Worm (Caenorhabditis elegans) whole organism, L4 larva: ENCODE data around the gene W07A12.8.
A peak's percentile ranks its signal among the peaks of the same experiment; 100 is the strongest.

Experiments
- D1046.2 ChIP-seq: fragments of 200-800 bp; sonication (Bioruptor generic); IDR thresholded peaks from 2 replicates; pipeline ENCODE4 v1.3.6; 2022; ENCODE audit warnings: missing genetic modification characterization, missing compliant biosample characterization
- F44E2.7 ChIP-seq: fragments of 200-800 bp; sonication (Bioruptor generic); IDR thresholded peaks from 2 replicates; pipeline ENCODE4 v2.1.2; 2022; ENCODE audit warnings: missing genetic modification characterization, missing compliant biosample characterization
- Y105C5A.15 ChIP-seq: fragments of 200-800 bp; sonication (Bioruptor generic); IDR thresholded peaks from 2 replicates; pipeline ENCODE4 v1.3.6; 2022; ENCODE audit warnings: missing genetic modification characterization, missing compliant biosample characterization
- Y5F2A.4 ChIP-seq: fragments of 200-800 bp; sonication (Bioruptor generic); optimal IDR thresholded peaks from 2 replicates; lab custom pipeline; 2018; ENCODE audit warnings: mild to moderate bottlenecking, missing genetic modification characterization, missing compliant biosample characterization
- ZK546.5 ChIP-seq, 2 experiments: sonication (generic microtip); optimal IDR thresholded peaks; 2 replicates each; lab custom pipeline; 2017; ENCODE audit warnings: missing biosample characterization in 2 of 2, missing genetic modification characterization in 2 of 2
- aha-1 ChIP-seq: fragments of 150-350 bp; peaks from one replicate; lab custom pipeline; 2014; ENCODE audit warnings: missing biosample characterization, missing genetic modification characterization
- ama-1 ChIP-seq: fragments of 150-350 bp; optimal IDR thresholded peaks from 2 replicates; lab custom pipeline; 2014; ENCODE audit warnings: inconsistent platforms, mixed read lengths
- ceh-82 ChIP-seq: sonication (generic microtip); optimal IDR thresholded peaks from 2 replicates; lab custom pipeline; 2017; ENCODE audit warnings: missing biosample characterization, missing genetic modification characterization
- ces-1 ChIP-seq: fragments of 150-350 bp; sonication (generic microtip); optimal IDR thresholded peaks from 4 replicates; lab custom pipeline; 2014; ENCODE audit warnings: missing biosample characterization, missing genetic modification reagents, missing genetic modification characterization
- dmd-8 ChIP-seq: fragments of 200-800 bp; sonication (Bioruptor generic); IDR thresholded peaks from 2 replicates; pipeline ENCODE4 v1.3.6; 2022; ENCODE audit warnings: missing genetic modification characterization, missing compliant biosample characterization
- dpl-1 ChIP-seq: fragments of 150-350 bp; optimal IDR thresholded peaks from 2 replicates; lab custom pipeline; 2014; ENCODE audit warnings: missing biosample characterization, missing genetic modification reagents, missing genetic modification characterization
- fos-1 ChIP-seq: fragments of 150-350 bp; optimal IDR thresholded peaks from 2 replicates; lab custom pipeline; 2014; ENCODE audit warnings: missing biosample characterization, missing genetic modification characterization
- hlh-11 ChIP-seq: fragments of 200-800 bp; sonication (Bioruptor generic); optimal IDR thresholded peaks from 2 replicates; lab custom pipeline; 2018; ENCODE audit warnings: mild to moderate bottlenecking, missing genetic modification characterization, missing compliant biosample characterization
- jun-1 ChIP-seq: fragments of 150-350 bp; optimal IDR thresholded peaks from 2 replicates; lab custom pipeline; 2014; ENCODE audit warnings: missing biosample characterization, missing genetic modification reagents, missing genetic modification characterization
- lin-1 ChIP-seq: fragments of 200-800 bp; sonication (Bioruptor generic); IDR thresholded peaks from 2 replicates; pipeline ENCODE4 v1.3.6; 2022; ENCODE audit warnings: missing genetic modification reagents, missing genetic modification characterization, missing compliant biosample characterization
- lin-13 ChIP-seq: fragments of 150-350 bp; optimal IDR thresholded peaks from 2 replicates; lab custom pipeline; 2014; ENCODE audit warnings: missing biosample characterization, missing genetic modification reagents, missing genetic modification characterization
- lin-38 ChIP-seq: fragments of 200-800 bp; sonication (Bioruptor generic); IDR thresholded peaks from 2 replicates; pipeline ENCODE4 v1.3.6; 2022; ENCODE audit warnings: missing genetic modification reagents, missing genetic modification characterization, missing compliant biosample characterization
- mep-1 ChIP-seq: fragments of 150-350 bp; sonication (generic microtip); optimal IDR thresholded peaks from 3 replicates; lab custom pipeline; 2014; ENCODE audit warnings: missing biosample characterization, missing genetic modification characterization
- nhr-102 ChIP-seq: sonication (generic microtip); optimal IDR thresholded peaks from 2 replicates; lab custom pipeline; 2016; ENCODE audit warnings: mild to moderate bottlenecking, missing genetic modification characterization, moderate library complexity, missing compliant biosample characterization
- nhr-11 ChIP-seq: fragments of 150-350 bp; optimal IDR thresholded peaks from 2 replicates; lab custom pipeline; 2014; ENCODE audit warnings: missing biosample characterization, missing genetic modification characterization
- nhr-25 ChIP-seq: sonication (generic microtip); optimal IDR thresholded peaks from 2 replicates; lab custom pipeline; 2017; ENCODE audit warnings: missing genetic modification characterization, mild to moderate bottlenecking, missing compliant biosample characterization, antibody characterized with exemption, moderate library complexity, borderline replicate concordance; ENCODE audit not compliant: insufficient read depth
- nhr-28 ChIP-seq: fragments of 150-350 bp; optimal IDR thresholded peaks from 2 replicates; lab custom pipeline; 2014; ENCODE audit warnings: missing biosample characterization, missing genetic modification characterization
- nhr-41 ChIP-seq: fragments of 200-800 bp; sonication (Bioruptor generic); IDR thresholded peaks from 2 replicates; pipeline ENCODE4 v1.3.6; 2022; ENCODE audit warnings: missing genetic modification reagents, missing genetic modification characterization, missing compliant biosample characterization
- nhr-48 ChIP-seq: sonication (generic microtip); optimal IDR thresholded peaks from 2 replicates; lab custom pipeline; 2016; ENCODE audit warnings: mild to moderate bottlenecking, missing genetic modification characterization, missing compliant biosample characterization
- nhr-77 ChIP-seq: fragments of 150-350 bp; optimal IDR thresholded peaks from 2 replicates; lab custom pipeline; 2014; ENCODE audit warnings: missing biosample characterization, missing genetic modification characterization
- php-3 ChIP-seq: fragments of 200-800 bp; sonication (Bioruptor generic); IDR thresholded peaks from 2 replicates; pipeline ENCODE4 v1.3.6; 2022; ENCODE audit warnings: missing genetic modification reagents, missing genetic modification characterization, missing compliant biosample characterization
- sdz-12 ChIP-seq: fragments of 200-800 bp; sonication (Bioruptor generic); optimal IDR thresholded peaks from 2 replicates; lab custom pipeline; 2018; ENCODE audit warnings: mild to moderate bottlenecking, missing genetic modification characterization, missing compliant biosample characterization
- skn-1 ChIP-seq: fragments of 150-350 bp; optimal IDR thresholded peaks from 2 replicates; lab custom pipeline; 2014; ENCODE audit warnings: missing biosample characterization, missing genetic modification characterization
- snpc-1.2 ChIP-seq: fragments of 200-800 bp; sonication (Bioruptor generic); IDR thresholded peaks from 2 replicates; pipeline ENCODE4 v1.3.6; 2022; ENCODE audit warnings: missing genetic modification reagents, missing genetic modification characterization, missing compliant biosample characterization
- unc-62 ChIP-seq, 3 experiments: fragments of 150-350 bp in 1 of 3; sonication (generic microtip); optimal IDR thresholded peaks in 2 of 3; peaks in 1 of 3; 1 replicate in 1 of 3; 2 replicates in 2 of 3; lab custom pipeline; 2014 to 2017; ENCODE audit warnings: missing biosample characterization in 3 of 3, missing genetic modification characterization in 3 of 3, missing genetic modification reagents in 3 of 3, missing genotype in 1 of 3
- vab-7 ChIP-seq: fragments of 200-800 bp; sonication (Bioruptor generic); IDR thresholded peaks from 2 replicates; pipeline ENCODE4 v1.3.6; 2022; ENCODE audit warnings: missing genetic modification reagents, missing genetic modification characterization, missing compliant biosample characterization
- zfp-2 ChIP-seq: sonication (generic microtip); optimal IDR thresholded peaks from 2 replicates; lab custom pipeline; 2016; ENCODE audit warnings: mild to moderate bottlenecking, missing genetic modification characterization, missing compliant biosample characterization
- zip-11 ChIP-seq: fragments of 200-800 bp; sonication (Bioruptor generic); IDR thresholded peaks from 2 replicates; pipeline ENCODE4 v1.3.6; 2022; ENCODE audit warnings: missing genetic modification characterization, missing compliant biosample characterization
- ztf-11 ChIP-seq: fragments of 150-350 bp; optimal IDR thresholded peaks from 2 replicates; lab custom pipeline; 2014; ENCODE audit warnings: missing biosample characterization, missing genetic modification characterization

W07A12.8 gene

ce11 chrII:9176523-9176922 is 10.9 kb upstream of the W07A12.8 start:
- TF ChIP-seq unc-62 (GFP tag; optimal IDR thresholded peaks at IDR 0.05 in 1 of 2; lab: Kevin White, UChicago): peak in 1 of 2 experiments; percentile 88
- no peak for TF ChIP-seq unc-62 (tag; optimal IDR thresholded peaks at IDR 0.05; lab: Kevin White, UChicago)
- no peak for TF ChIP-seq Y5F2A.4 (GFP tag; lab: Kevin White, UChicago)
- no peak for TF ChIP-seq jun-1 (tag; lab: Kevin White, UChicago)
- no peak for TF ChIP-seq dpl-1
- TF ChIP-seq lin-38 (GFP tag; lab: Robert Waterston, UW): no peak

ce11 chrII:9173471-9173870 is 7.9 kb upstream of the W07A12.8 start:
- TF ChIP-seq hlh-11 (tag; lab: Kevin White, UChicago) (no peak), unc-62 (GFP tag; optimal IDR thresholded peaks at IDR 0.05 in 1 of 2; lab: Kevin White, UChicago) (peak in 1 of 2 experiments; percentile 94), unc-62 (tag; optimal IDR thresholded peaks at IDR 0.05; lab: Kevin White, UChicago) (no peak)

DNA sequence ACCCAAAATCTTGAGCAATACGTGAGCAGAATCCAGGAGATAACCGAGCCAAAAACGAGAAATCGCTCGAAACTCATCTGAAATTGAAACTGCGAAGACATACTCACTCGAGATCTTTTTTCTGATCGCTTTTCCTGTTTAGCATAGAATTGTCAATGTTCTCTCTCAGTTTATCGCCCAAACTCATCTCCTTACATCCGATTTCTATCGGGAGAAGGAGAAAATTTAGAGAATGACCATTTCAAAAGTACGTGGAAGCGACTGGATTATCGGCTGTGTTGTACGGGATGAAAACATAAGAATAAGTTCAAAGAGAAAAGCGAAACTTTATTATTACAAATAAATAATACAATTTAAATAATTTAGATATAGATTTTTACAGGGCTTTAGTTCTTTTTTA is 7.2 kb upstream of the W07A12.8 start, which contains the start of gene T23G7.2:
Gene T23G7.2 (minus strand): TSS at position 101 of the 400 bp plus-strand sequence.
- TF ChIP-seq D1046.2 (GFP tag; lab: Robert Waterston, UW): no peak
- peak in 1 of 2 experiments; percentile 27 for TF ChIP-seq unc-62 (GFP tag; optimal IDR thresholded peaks at IDR 0.05 in 1 of 2; lab: Kevin White, UChicago)
- no peak for TF ChIP-seq unc-62 (tag; optimal IDR thresholded peaks at IDR 0.05; lab: Kevin White, UChicago)

DNA sequence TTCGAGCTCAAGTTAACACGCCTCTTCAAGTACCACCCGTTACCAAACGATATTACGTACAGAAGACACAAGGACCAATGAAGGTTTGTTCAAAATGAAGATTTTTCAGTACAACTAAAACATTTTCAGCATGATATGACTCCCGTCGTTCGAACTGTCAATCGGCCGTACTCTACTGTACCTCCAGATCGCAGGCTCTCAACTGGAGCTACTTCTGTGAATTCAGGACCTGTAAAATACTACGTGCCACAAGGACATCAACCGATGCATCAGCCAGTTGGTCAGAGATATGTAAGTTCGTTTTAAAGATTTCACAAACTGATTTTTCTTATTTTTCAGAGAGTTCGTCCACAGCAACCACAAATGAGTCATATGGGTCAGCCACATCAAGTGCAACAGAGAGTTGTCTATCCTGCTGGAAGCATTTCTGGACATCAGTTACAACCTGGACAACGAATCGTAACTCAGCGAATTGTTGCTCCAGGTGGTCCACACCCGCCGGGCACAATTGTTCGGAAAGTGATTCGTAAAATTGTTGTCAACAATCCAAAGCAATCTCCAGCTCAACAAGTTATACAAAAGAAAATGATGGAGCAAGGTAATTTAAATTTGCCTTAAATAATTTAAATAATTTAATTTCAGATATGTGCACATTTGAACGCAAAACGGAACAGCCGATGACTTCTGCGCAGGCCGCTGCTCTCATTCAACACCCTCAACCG is 6.0 kb upstream of the W07A12.8 start:
- TF ChIP-seq nhr-77: no peak
- TF ChIP-seq nhr-25 (tag; lab: Kevin White, UChicago): no peak
- no peak for TF ChIP-seq ZK546.5 (tag; optimal IDR thresholded peaks at IDR 0.05; lab: Kevin White, UChicago)
- TF ChIP-seq ces-1 (GFP tag; lab: Kevin White, UChicago): no peak
- peak; percentile 98 for TF ChIP-seq aha-1 (tag; lab: Kevin White, UChicago)
- no peak for TF ChIP-seq lin-13 (GFP tag; lab: Kevin White, UChicago)
- TF ChIP-seq nhr-48 (tag; lab: Kevin White, UChicago): no peak
- no peak for TF ChIP-seq nhr-102 (tag; lab: Kevin White, UChicago)
- TF ChIP-seq unc-62 (GFP tag; optimal IDR thresholded peaks at IDR 0.05 in 1 of 2; lab: Kevin White, UChicago): peak in 1 of 2 experiments; percentile 89
- TF ChIP-seq unc-62 (tag; optimal IDR thresholded peaks at IDR 0.05; lab: Kevin White, UChicago): no peak
- TF ChIP-seq snpc-1.2 (GFP tag; lab: Robert Waterston, UW): no peak
- no peak for TF ChIP-seq ama-1

ce11 chrII:9170851-9171250 is 5.2 kb upstream of the W07A12.8 start:
- TF ChIP-seq mep-1 (tag; lab: Kevin White, UChicago) (peak; percentile 15), F44E2.7 (GFP tag; lab: Robert Waterston, UW) (no peak), nhr-41 (GFP tag; lab: Robert Waterston, UW) (no peak), Y105C5A.15 (no peak), fos-1 (tag; lab: Kevin White, UChicago) (no peak), nhr-77 (no peak), sdz-12 (GFP tag; lab: Kevin White, UChicago) (no peak), dmd-8 (GFP tag; lab: Robert Waterston, UW) (no peak), lin-1 (GFP tag; lab: Robert Waterston, UW) (no peak), vab-7 (GFP tag; lab: Robert Waterston, UW) (no peak), nhr-28 (tag; lab: Kevin White, UChicago) (no peak), aha-1 (tag; lab: Kevin White, UChicago) (peak; percentile 99)
- TF ChIP-seq, all 104 proteins: peak for 2

DNA sequence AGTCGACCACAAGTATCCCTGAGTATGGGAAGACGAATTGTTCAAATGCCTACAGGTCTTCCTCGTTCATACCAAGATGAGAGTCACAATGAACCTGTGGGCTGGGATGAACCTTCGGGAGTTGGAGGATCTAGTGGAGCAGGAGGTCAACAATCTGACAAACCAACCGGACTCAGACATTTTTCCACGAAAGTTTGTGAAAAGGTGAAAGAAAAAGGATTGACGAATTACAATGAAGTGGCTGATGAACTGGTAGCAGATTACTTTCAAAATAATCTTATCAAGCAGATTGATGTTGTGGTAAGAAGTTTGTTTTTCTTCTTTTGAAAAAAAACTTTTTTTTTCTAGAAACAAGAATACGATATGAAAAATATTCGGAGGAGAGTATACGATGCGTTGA is 4.4 kb upstream of the W07A12.8 start:
- TF ChIP-seq nhr-11 (tag; lab: Kevin White, UChicago): no peak
- no peak for TF ChIP-seq zip-11 (GFP tag; lab: Robert Waterston, UW)
- TF ChIP-seq mep-1 (tag; lab: Kevin White, UChicago): peak; percentile 15
- peak; percentile 98 for TF ChIP-seq aha-1 (tag; lab: Kevin White, UChicago)
- no peak for TF ChIP-seq ztf-11 (tag; lab: Kevin White, UChicago)
- TF ChIP-seq skn-1: no peak
- TF ChIP-seq zfp-2 (tag; lab: Kevin White, UChicago): no peak
- TF ChIP-seq php-3 (GFP tag; lab: Robert Waterston, UW): no peak
- TF ChIP-seq ceh-82: no peak
